Worm (Caenorhabditis elegans) whole organism, L1 larva: ENCODE data around the gene dop-3.

Experiments used
- F16B12.6 ChIP-seq: fragments of 150-350 bp; optimal IDR thresholded peaks from 2 replicates; lab custom pipeline; 2014; ENCODE audit warnings: missing biosample characterization, missing genetic modification characterization
- Y116A8C.19 ChIP-seq: sonication (generic microtip); optimal IDR thresholded peaks from 2 replicates; lab custom pipeline; 2016; ENCODE audit warnings: missing compliant biosample characterization, missing genetic modification characterization, borderline replicate concordance
- ceh-63 ChIP-seq: fragments of 200-800 bp; sonication (Bioruptor generic); optimal IDR thresholded peaks from 2 replicates; lab custom pipeline; 2018; ENCODE audit warnings: mild to moderate bottlenecking, missing genetic modification characterization, missing compliant biosample characterization
- ceh-8 ChIP-seq: fragments of 200-800 bp; sonication (Bioruptor generic); optimal IDR thresholded peaks from 2 replicates; lab custom pipeline; 2018; ENCODE audit warnings: mild to moderate bottlenecking, missing genetic modification characterization, moderate library complexity, missing compliant biosample characterization
- ceh-82 ChIP-seq, 3 experiments: fragments of 150-350 bp in 1 of 3; sonication (generic microtip) in 2 of 3; optimal IDR thresholded peaks; 2 replicates each; lab custom pipeline; 2014 to 2017; ENCODE audit warnings: missing biosample characterization in 3 of 3, missing genetic modification characterization in 3 of 3
- ceh-88 ChIP-seq: fragments of 200-800 bp; sonication (Bioruptor generic); IDR thresholded peaks from 2 replicates; pipeline ENCODE4 v1.3.6; 2022; ENCODE audit warnings: missing genetic modification characterization, missing compliant biosample characterization
- ces-1 ChIP-seq: fragments of 150-350 bp; optimal IDR thresholded peaks from 2 replicates; lab custom pipeline; 2014; ENCODE audit warnings: missing biosample characterization, missing genetic modification reagents, missing genetic modification characterization
- efl-1 ChIP-seq, 4 experiments: fragments of 150-350 bp; optimal IDR thresholded peaks in 3 of 4; peaks in 1 of 4; 1 replicate in 1 of 4; 2 replicates in 3 of 4; lab custom pipeline; 2014; ENCODE audit warnings: missing biosample characterization in 2 of 4, missing genetic modification characterization in 2 of 4, missing genetic modification reagents in 2 of 4
- ets-5 ChIP-seq: fragments of 200-800 bp; sonication (Bioruptor generic); IDR thresholded peaks from 2 replicates; pipeline ENCODE4 v1.3.6; 2022; ENCODE audit warnings: missing genetic modification characterization, missing compliant biosample characterization
- fkh-10 ChIP-seq: sonication (generic microtip); optimal IDR thresholded peaks from 2 replicates; lab custom pipeline; 2017; ENCODE audit warnings: missing biosample characterization, missing genetic modification reagents, missing genetic modification characterization
- isw-1 ChIP-seq: fragments of 200-800 bp; sonication (Bioruptor generic); IDR thresholded peaks from 2 replicates; pipeline ENCODE4 v1.3.6; 2022; ENCODE audit warnings: missing genetic modification characterization, missing compliant biosample characterization
- lin-13 ChIP-seq: fragments of 150-350 bp; optimal IDR thresholded peaks from 2 replicates; lab custom pipeline; 2014; ENCODE audit warnings: missing biosample characterization, missing genetic modification reagents, missing genetic modification characterization
- lin-14 ChIP-seq: fragments of 200-800 bp; sonication (Bioruptor generic); optimal IDR thresholded peaks from 2 replicates; lab custom pipeline; 2018; ENCODE audit warnings: mild to moderate bottlenecking, missing genetic modification characterization, moderate library complexity, missing compliant biosample characterization
- lin-39 ChIP-seq: fragments of 150-350 bp; optimal IDR thresholded peaks from 2 replicates; lab custom pipeline; 2014; ENCODE audit warnings: missing biosample characterization, missing genetic modification reagents, missing genetic modification characterization
- lir-3 ChIP-seq: sonication (generic microtip); optimal IDR thresholded peaks from 2 replicates; lab custom pipeline; 2016; ENCODE audit warnings: mild to moderate bottlenecking, missing genetic modification characterization, moderate library complexity, missing compliant biosample characterization; ENCODE audit not compliant: poor library complexity
- lsy-2 ChIP-seq, 2 experiments: fragments of 150-350 bp; optimal IDR thresholded peaks; 2 replicates each; lab custom pipeline; 2014; ENCODE audit warnings: missing biosample characterization in 2 of 2, missing genetic modification characterization in 2 of 2
- mef-2 ChIP-seq: fragments of 150-350 bp; optimal IDR thresholded peaks from 2 replicates; lab custom pipeline; 2014; ENCODE audit warnings: missing biosample characterization, missing genetic modification characterization
- nhr-19 ChIP-seq: fragments of 200-800 bp; sonication (Bioruptor generic); conservative IDR thresholded peaks from 2 replicates; pipeline ENCODE4 v1.3.6; 2022; ENCODE audit warnings: missing genetic modification characterization, missing compliant biosample characterization
- nhr-47 ChIP-seq: sonication (generic microtip); optimal IDR thresholded peaks from 2 replicates; lab custom pipeline; 2016; ENCODE audit warnings: mild to moderate bottlenecking, missing genetic modification characterization, moderate library complexity, missing compliant biosample characterization
- nhr-71 ChIP-seq: sonication (generic microtip); optimal IDR thresholded peaks from 2 replicates; lab custom pipeline; 2016; ENCODE audit warnings: mild to moderate bottlenecking, missing genetic modification characterization, moderate library complexity, missing compliant biosample characterization
- nhr-77 ChIP-seq: fragments of 150-350 bp; optimal IDR thresholded peaks from 2 replicates; lab custom pipeline; 2014; ENCODE audit warnings: missing biosample characterization, missing genetic modification characterization
- nhr-84 ChIP-seq: sonication (generic microtip); optimal IDR thresholded peaks from 2 replicates; lab custom pipeline; 2017; ENCODE audit warnings: missing biosample characterization, missing genetic modification characterization
- pag-3 ChIP-seq: sonication (generic microtip); optimal IDR thresholded peaks from 2 replicates; lab custom pipeline; 2017; ENCODE audit warnings: missing genetic modification characterization, mild to moderate bottlenecking, missing compliant biosample characterization, antibody characterized with exemption, borderline replicate concordance; ENCODE audit not compliant: insufficient read depth
- pqm-1 ChIP-seq: sonication (generic microtip); optimal IDR thresholded peaks from 3 replicates; lab custom pipeline; 2017; ENCODE audit warnings: missing biosample characterization, missing genetic modification characterization
- rnt-1 ChIP-seq: sonication (generic microtip); optimal IDR thresholded peaks from 2 replicates; lab custom pipeline; 2016; ENCODE audit warnings: mild to moderate bottlenecking, missing genetic modification characterization, moderate library complexity, missing compliant biosample characterization
- snu-23 ChIP-seq: sonication (generic microtip); optimal IDR thresholded peaks from 2 replicates; lab custom pipeline; 2016; ENCODE audit warnings: missing genetic modification characterization, missing compliant biosample characterization
- swsn-7 ChIP-seq: sonication (generic microtip); optimal IDR thresholded peaks from 2 replicates; lab custom pipeline; 2016; ENCODE audit warnings: missing genetic modification characterization, missing compliant biosample characterization
- tbx-2 ChIP-seq: sonication (generic microtip); optimal IDR thresholded peaks from 2 replicates; lab custom pipeline; 2016; ENCODE audit warnings: missing genetic modification characterization, missing compliant biosample characterization
- unc-130 ChIP-seq: fragments of 150-350 bp; optimal IDR thresholded peaks from 2 replicates; lab custom pipeline; 2017; ENCODE audit warnings: missing biosample characterization, missing genetic modification characterization, inconsistent platforms
- unc-30 ChIP-seq: sonication (generic microtip); optimal IDR thresholded peaks from 2 replicates; lab custom pipeline; 2017; ENCODE audit warnings: missing biosample characterization, missing genetic modification characterization
- unc-98 ChIP-seq: fragments of 200-800 bp; sonication (Bioruptor generic); IDR thresholded peaks from 2 replicates; pipeline ENCODE4 v1.3.6; 2022; ENCODE audit warnings: missing genetic modification characterization, missing compliant biosample characterization
- zip-4 ChIP-seq: fragments of 200-800 bp; sonication (Bioruptor generic); optimal IDR thresholded peaks from 2 replicates; lab custom pipeline; 2018; ENCODE audit warnings: mild to moderate bottlenecking, missing genetic modification characterization, moderate library complexity, missing compliant biosample characterization

The dop-3 gene

ce11 chrX:6591674-6592073, 22.1 kb upstream of the dop-3 start (continued):
- TF ChIP-seq ceh-8: no peak

ce11 chrX:6588495-6588894, 19.0 kb upstream of the dop-3 start, which contains the start of gene fbxl-4:
fbxl-4 (plus strand) TSS chrX:6588795.
- no peak for TF ChIP-seq lsy-2 (tag; optimal IDR thresholded peaks at IDR 0.05; lab: Kevin White, UChicago)
- TF ChIP-seq nhr-77 (tag; lab: Kevin White, UChicago): no peak
- no peak for TF ChIP-seq tbx-2 (tag; lab: Kevin White, UChicago)
- no peak for TF ChIP-seq unc-130 (tag; lab: Kevin White, UChicago)
- TF ChIP-seq unc-30 (tag; lab: Kevin White, UChicago): no peak

ce11 chrX:6583385-6583784, 13.9 kb upstream of the dop-3 start:
- TF ChIP-seq ets-5 (no peak), efl-1 (optimal IDR thresholded peaks at IDR 0.05; lab: Kevin White, UChicago) (no peak), efl-1 (GFP tag; optimal IDR thresholded peaks at IDR 0.05 in 1 of 2; lab: Kevin White, UChicago) (no peak), fkh-10 (GFP tag; lab: Kevin White, UChicago) (no peak), lin-13 (GFP tag; lab: Kevin White, UChicago) (no peak), zip-4 (GFP tag; lab: Kevin White, UChicago) (no peak), ces-1 (GFP tag; lab: Kevin White, UChicago) (no peak), isw-1 (GFP tag; lab: Robert Waterston, UW) (no peak), nhr-84 (tag; lab: Kevin White, UChicago) (no peak), lin-39 (tag; lab: Kevin White, UChicago) (no peak), unc-98 (GFP tag; lab: Robert Waterston, UW) (no peak)

- TF ChIP-seq lin-14 (GFP tag; lab: Kevin White, UChicago) (peak; percentile 43), swsn-7 (tag; lab: Kevin White, UChicago) (no peak), rnt-1 (tag; lab: Kevin White, UChicago) (peak; percentile 29), nhr-71 (peak; percentile 3), ceh-63 (GFP tag; lab: Kevin White, UChicago) (no peak), nhr-47 (tag; lab: Kevin White, UChicago) (no peak), pag-3 (tag; lab: Kevin White, UChicago) (peak; percentile 45), nhr-19 (GFP tag; lab: Robert Waterston, UW) (no peak)
These were observed 6.5 kb upstream of the dop-3 start for ce11 chrX:6575992-6576391.

- TF ChIP-seq Y116A8C.19 (tag; lab: Kevin White, UChicago) (no peak), mef-2 (tag; lab: Kevin White, UChicago) (no peak), ceh-82 (tag; optimal IDR thresholded peaks at IDR 0.05; lab: Kevin White, UChicago) (no peak), F16B12.6 (no peak), ceh-88 (GFP tag; lab: Robert Waterston, UW) (no peak), snu-23 (GFP tag; lab: Kevin White, UChicago) (no peak), unc-130 (tag; lab: Kevin White, UChicago) (no peak)
These were observed 3.5 kb upstream of the dop-3 start for ce11 chrX:6572987-6573386.

- no peak for TF ChIP-seq lir-3
- no peak for TF ChIP-seq Y116A8C.19 (tag; lab: Kevin White, UChicago)
- no peak for TF ChIP-seq pqm-1 (tag; lab: Kevin White, UChicago)
- TF ChIP-seq ceh-63 (GFP tag; lab: Kevin White, UChicago): no peak
These were observed 7.1 kb downstream of the dop-3 start, which contains the start of gene aaim-1 for ce11 chrX:6562378-6562856. aaim-1 (minus strand) TSS chrX:6562428.
